Fruit fly (Drosophila melanogaster) whole organism, wandering third instar larva: Measurements from ENCODE around the gene CG13810.

Source experiments
- Abd-B ChIP-seq: fragments of >200 bp; optimal IDR thresholded peaks from 2 replicates; lab custom pipeline; 2017; ENCODE audit warnings: missing biosample characterization, missing genetic modification characterization
- CG32264 ChIP-seq: fragments of 200-800 bp; sonication (Bioruptor generic); optimal IDR thresholded peaks from 2 replicates; lab custom pipeline; 2016; ENCODE audit warnings: missing biosample characterization, missing genetic modification characterization
- CG9705 ChIP-seq: fragments of 200-800 bp; sonication (Bioruptor generic); optimal IDR thresholded peaks from 2 replicates; lab custom pipeline; 2018; ENCODE audit warnings: missing biosample characterization, mild to moderate bottlenecking, missing genetic modification characterization
- Dfd ChIP-seq: fragments of >200 bp; optimal IDR thresholded peaks from 2 replicates; lab custom pipeline; 2017; ENCODE audit warnings: missing biosample characterization, missing genetic modification characterization
- Dif ChIP-seq: fragments of 200-275, 200-300 bp; sonication (Bioruptor generic); optimal IDR thresholded peaks from 2 replicates; lab custom pipeline; 2018; ENCODE audit warnings: missing biosample characterization, missing genetic modification characterization; ENCODE audit not compliant: partially characterized antibody
- HLH106 ChIP-seq: fragments of 200-800 bp; optimal IDR thresholded peaks from 3 replicates; lab custom pipeline; 2019; ENCODE audit warnings: missing biosample characterization, mild to moderate bottlenecking, missing genetic modification characterization, moderate library complexity
- Hnf4 ChIP-seq: fragments of 200-800 bp; sonication (Bioruptor generic); optimal IDR thresholded peaks from 2 replicates; lab custom pipeline; 2016; ENCODE audit warnings: missing biosample characterization, mild to moderate bottlenecking, missing genetic modification characterization
- Hr78 ChIP-seq: fragments of >200 bp; optimal IDR thresholded peaks from 2 replicates; lab custom pipeline; 2017; ENCODE audit warnings: missing biosample characterization, missing genetic modification characterization
- Hr83 ChIP-seq: fragments of 200-300 bp; sonication (Bioruptor generic); optimal IDR thresholded peaks from 2 replicates; lab custom pipeline; 2016; ENCODE audit warnings: missing biosample characterization, mild to moderate bottlenecking, missing genetic modification characterization, moderate library complexity; ENCODE audit not compliant: poor library complexity, severe bottlenecking
- Myc ChIP-seq: fragments of >200 bp; optimal IDR thresholded peaks from 2 replicates; lab custom pipeline; 2017
- N ChIP-seq: fragments of >200 bp; optimal IDR thresholded peaks from 2 replicates; lab custom pipeline; 2018; ENCODE audit warnings: missing biosample characterization, missing external identifiers, missing genetic modification characterization
- OdsH ChIP-seq: fragments of 200-800 bp; sonication (Bioruptor generic); optimal IDR thresholded peaks from 2 replicates; lab custom pipeline; 2016; ENCODE audit warnings: missing biosample characterization, mild to moderate bottlenecking, missing genetic modification characterization
- Rel ChIP-seq, 2 experiments: fragments of 200-800 bp; sonication (Bioruptor generic) in 1 of 2; optimal IDR thresholded peaks; 2 replicates in 1 of 2; 3 replicates in 1 of 2; lab custom pipeline; 2016 to 2019; ENCODE audit warnings: mild to moderate bottlenecking in 2 of 2, missing biosample characterization in 2 of 2, missing genetic modification characterization in 2 of 2, moderate library complexity in 1 of 2
- Vsx2 ChIP-seq: fragments of 200-300, 225-300 bp; sonication (Bioruptor generic); optimal IDR thresholded peaks from 2 replicates; lab custom pipeline; 2018; ENCODE audit warnings: missing biosample characterization, missing genetic modification characterization; ENCODE audit not compliant: partially characterized antibody
- brk ChIP-seq: fragments of 200-800 bp; sonication (Bioruptor generic); optimal IDR thresholded peaks from 2 replicates; lab custom pipeline; 2016; ENCODE audit warnings: missing biosample characterization, mild to moderate bottlenecking, missing genetic modification characterization
- dl ChIP-seq, 2 experiments: fragments of 175-275, 200-275 bp in 1 of 2; fragments of 200-275 bp in 1 of 2; sonication (Bioruptor generic); optimal IDR thresholded peaks; lab custom pipeline; 2018; ENCODE audit warnings: mild to moderate bottlenecking in 2 of 2, missing biosample characterization in 2 of 2, missing genetic modification characterization in 2 of 2, moderate library complexity in 2 of 2; ENCODE audit not compliant: partially characterized antibody in 2 of 2, insufficient read depth in 1 of 2
- dmrt93B ChIP-seq: fragments of 200-800 bp; sonication (Bioruptor generic); optimal IDR thresholded peaks from 2 replicates; lab custom pipeline; 2018; ENCODE audit warnings: missing biosample characterization, mild to moderate bottlenecking, missing genetic modification characterization
- ey ChIP-seq: fragments of 200-800 bp; sonication (Bioruptor generic); optimal IDR thresholded peaks from 2 replicates; lab custom pipeline; 2016; ENCODE audit warnings: missing biosample characterization, missing genetic modification characterization
- foxo ChIP-seq, 2 experiments: fragments of 200-800 bp; sonication (Bioruptor generic); optimal IDR thresholded peaks; 2 replicates in 1 of 2; 3 replicates in 1 of 2; lab custom pipeline; 2016 to 2017; ENCODE audit warnings: missing biosample characterization in 2 of 2, missing genetic modification characterization in 2 of 2
- h ChIP-seq: fragments of 200-800 bp; sonication (Bioruptor generic); optimal IDR thresholded peaks from 3 replicates; lab custom pipeline; 2016; ENCODE audit warnings: missing biosample characterization, mild to moderate bottlenecking, missing genetic modification characterization
- jim ChIP-seq: fragments of 175-275, 200-325 bp; sonication (Bioruptor generic); optimal IDR thresholded peaks from 2 replicates; lab custom pipeline; 2016; ENCODE audit warnings: missing biosample characterization, mild to moderate bottlenecking, missing genetic modification characterization
- pan ChIP-seq: fragments of >200 bp; optimal IDR thresholded peaks from 2 replicates; lab custom pipeline; 2017
- psq ChIP-seq: fragments of 200-800 bp; sonication (Bioruptor generic); optimal IDR thresholded peaks from 3 replicates; lab custom pipeline; 2017; ENCODE audit warnings: missing biosample characterization, mild to moderate bottlenecking, missing genetic modification characterization, moderate library complexity
- rgr ChIP-seq: fragments of 200-800 bp; sonication (Bioruptor generic); optimal IDR thresholded peaks from 3 replicates; lab custom pipeline; 2016; ENCODE audit warnings: missing biosample characterization, mild to moderate bottlenecking, missing genetic modification characterization
- sage ChIP-seq: fragments of 200-800 bp; sonication (Bioruptor generic); optimal IDR thresholded peaks from 2 replicates; lab custom pipeline; 2016; ENCODE audit warnings: missing biosample characterization, mild to moderate bottlenecking, missing genetic modification characterization
- sv ChIP-seq: fragments of 200-800 bp; sonication (Bioruptor generic); optimal IDR thresholded peaks from 3 replicates; lab custom pipeline; 2016; ENCODE audit warnings: missing biosample characterization, missing genetic modification characterization
- tai ChIP-seq: sonication (Bioruptor generic); optimal IDR thresholded peaks from 2 replicates; lab custom pipeline; 2016; ENCODE audit warnings: missing biosample characterization, missing genetic modification characterization
- usp ChIP-seq: fragments of >200 bp; optimal IDR thresholded peaks from 2 replicates; lab custom pipeline; 2017; ENCODE audit warnings: missing biosample characterization, missing genetic modification characterization
- woc ChIP-seq: sonication (Bioruptor generic); optimal IDR thresholded peaks from 2 replicates; lab custom pipeline; 2016; ENCODE audit warnings: missing biosample characterization, mild to moderate bottlenecking, missing genetic modification characterization

CG13810 gene

DNA sequence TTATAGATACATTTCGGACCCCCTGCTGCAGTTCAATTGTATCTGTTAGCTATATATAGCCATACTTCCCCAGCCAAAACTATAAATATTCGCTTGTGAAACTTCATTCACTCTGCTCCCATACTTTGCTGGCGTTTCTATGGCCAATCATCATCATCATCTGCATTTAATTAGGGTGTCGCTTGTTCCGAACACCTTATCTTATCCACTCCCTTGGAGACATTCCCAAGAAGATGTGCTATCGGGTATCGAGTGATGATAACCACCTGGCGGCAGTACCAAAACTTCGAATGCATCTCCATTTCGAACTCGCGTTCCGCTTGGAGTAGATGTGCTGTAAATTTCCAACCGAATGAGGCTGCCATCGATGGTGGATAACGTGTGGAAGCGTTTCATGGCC, at the start of gene CG13810:
Gene CG13810, plus strand, starts transcription at position 301 of the 400 bp plus-strand sequence.
- TF ChIP-seq woc (GFP tag; lab: Kevin White, UChicago): no peak
- TF ChIP-seq usp (GFP tag; lab: Kevin White, UChicago): no peak
- TF ChIP-seq Dif (GFP tag; lab: Kevin White, UChicago): no peak
- no peak for TF ChIP-seq Vsx2 (GFP tag; lab: Kevin White, UChicago)
- no peak for TF ChIP-seq Dfd
- no peak for TF ChIP-seq h
- TF ChIP-seq jim (GFP tag; lab: Kevin White, UChicago): no peak
- TF ChIP-seq HLH106: no peak
- TF ChIP-seq Hnf4: no peak
- no peak for TF ChIP-seq psq (GFP tag; lab: Kevin White, UChicago)
- no peak for TF ChIP-seq OdsH (GFP tag; lab: Kevin White, UChicago)
- TF ChIP-seq, all 38 proteins: peak for 0

DNA sequence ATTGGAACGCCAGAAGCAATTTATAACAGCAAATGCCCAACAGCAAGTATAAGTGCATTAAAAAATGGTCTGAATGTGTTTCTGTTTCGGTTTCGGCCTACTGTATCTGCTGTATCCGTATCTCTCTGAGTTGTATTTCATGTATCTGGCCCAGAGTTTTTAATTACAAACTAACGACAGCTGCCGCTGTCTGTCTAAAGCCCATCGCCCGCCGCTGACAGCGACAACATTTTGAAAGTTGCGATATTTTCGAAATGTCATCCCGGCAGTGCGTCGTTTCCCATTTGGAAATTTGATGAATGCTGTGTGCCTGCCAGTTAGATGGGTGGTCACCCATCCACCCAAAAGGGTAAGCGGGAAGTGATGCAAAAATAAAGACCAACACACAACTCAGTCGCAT, 49.3 kb upstream of the CG13810 start:
- no peak for TF ChIP-seq dmrt93B
- TF ChIP-seq usp (GFP tag; lab: Kevin White, UChicago): no peak
- TF ChIP-seq ey: no peak
- no peak for TF ChIP-seq sv (GFP tag; lab: Kevin White, UChicago)
- no peak for TF ChIP-seq CG32264 (GFP tag; lab: Kevin White, UChicago)
- no peak for TF ChIP-seq N
- TF ChIP-seq Myc (lab: Kevin White, UChicago): no peak
- TF ChIP-seq Hr78 (GFP tag; lab: Kevin White, UChicago): no peak
- no peak for TF ChIP-seq Abd-B (GFP tag; lab: Kevin White, UChicago)
- no peak for TF ChIP-seq sage (GFP tag; lab: Kevin White, UChicago)
- no peak for TF ChIP-seq pan (lab: Kevin White, UChicago)
- TF ChIP-seq Hr83: no peak
- no peak for TF ChIP-seq Dif (GFP tag; lab: Kevin White, UChicago)
- no peak for TF ChIP-seq dl (GFP tag; optimal IDR thresholded peaks at IDR 0.05; lab: Kevin White, UChicago; ENCODE audit: insufficient read depth in 1 of 2, partially characterized antibody in 2 of 2)
- no peak for TF ChIP-seq HLH106
- TF ChIP-seq Rel (GFP tag; optimal IDR thresholded peaks at IDR 0.05; lab: Kevin White, UChicago): no peak
- TF ChIP-seq Rel (tag; optimal IDR thresholded peaks at IDR 0.05; lab: Kevin White, UChicago): no peak
- TF ChIP-seq psq (GFP tag; lab: Kevin White, UChicago): no peak
- TF ChIP-seq woc (GFP tag; lab: Kevin White, UChicago): no peak
- TF ChIP-seq foxo (GFP tag; optimal IDR thresholded peaks at IDR 0.05; lab: Kevin White, UChicago): no peak
- TF ChIP-seq jim (GFP tag; lab: Kevin White, UChicago): no peak

- TF ChIP-seq woc (GFP tag; lab: Kevin White, UChicago) (no peak), Vsx2 (GFP tag; lab: Kevin White, UChicago) (no peak), dmrt93B (no peak), CG9705 (GFP tag; lab: Kevin White, UChicago) (no peak)
Observed at dm6 chr3L:2142435-2142834, 43.3 kb upstream of the CG13810 start.

dm6 chr3L:2144355-2144754, 41.4 kb upstream of the CG13810 start:
- TF ChIP-seq rgr (GFP tag; lab: Kevin White, UChicago) (peak; percentile 6), brk (GFP tag; lab: Kevin White, UChicago) (no peak)
- TF ChIP-seq, all 38 proteins: peak for 1

- TF ChIP-seq foxo (GFP tag; optimal IDR thresholded peaks at IDR 0.05; lab: Kevin White, UChicago): no peak
- no peak for TF ChIP-seq usp (GFP tag; lab: Kevin White, UChicago)
- no peak for TF ChIP-seq N
- no peak for TF ChIP-seq woc (GFP tag; lab: Kevin White, UChicago)
- TF ChIP-seq tai (GFP tag; lab: Kevin White, UChicago): no peak
Observed at dm6 chr3L:2145019-2145418, 40.7 kb upstream of the CG13810 start.

DNA sequence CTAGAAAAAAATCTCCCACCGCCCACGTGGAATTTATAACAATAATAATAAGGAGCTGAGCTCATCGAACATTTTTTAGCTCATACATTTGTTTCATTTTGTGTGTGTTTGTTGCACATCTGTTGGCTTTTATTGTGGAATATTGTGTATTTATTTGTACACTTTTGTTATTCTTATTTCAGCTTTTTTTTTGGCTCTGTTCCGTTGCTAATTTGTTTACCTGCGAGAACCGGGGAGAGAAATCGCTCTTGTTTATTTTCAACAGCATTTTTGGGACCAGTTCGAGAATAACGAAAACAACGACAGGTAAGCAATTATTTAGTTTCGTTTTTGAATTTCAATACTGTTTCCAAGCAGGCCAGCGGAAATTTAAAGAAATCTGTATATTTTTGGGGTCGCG, 38.0 kb upstream of the CG13810 start:
- no peak for TF ChIP-seq sage (GFP tag; lab: Kevin White, UChicago)
- peak; percentile 40 for TF ChIP-seq h
